Worm (Caenorhabditis elegans) whole organism, mixed stage, embryonic: ENCODE measurements around the gene ins-5.

Experiments
- ham-2 ChIP-seq: fragments of 200-800 bp; sonication (Bioruptor generic); optimal IDR thresholded peaks from 2 replicates; lab custom pipeline; 2018; ENCODE audit warnings: mild to moderate bottlenecking, missing genetic modification characterization, missing compliant biosample characterization
- nhr-76 ChIP-seq: sonication (generic microtip); optimal IDR thresholded peaks from 2 replicates; lab custom pipeline; 2017; ENCODE audit warnings: missing biosample characterization, missing genetic modification characterization
- pha-4 ChIP-seq: fragments of 150-350 bp; optimal IDR thresholded peaks from 2 replicates; lab custom pipeline; 2018; ENCODE audit warnings: missing biosample characterization, missing genetic modification reagents, missing genetic modification characterization
- sptf-1 ChIP-seq: sonication (generic microtip); optimal IDR thresholded peaks from 2 replicates; lab custom pipeline; 2017; ENCODE audit warnings: mild to moderate bottlenecking, missing genetic modification characterization, moderate library complexity, missing compliant biosample characterization
- tbx-8 ChIP-seq: fragments of 200-800 bp; sonication (Bioruptor generic); optimal IDR thresholded peaks from 2 replicates; lab custom pipeline; 2018; ENCODE audit warnings: mild to moderate bottlenecking, missing genetic modification characterization, moderate library complexity, missing compliant biosample characterization

DNA sequence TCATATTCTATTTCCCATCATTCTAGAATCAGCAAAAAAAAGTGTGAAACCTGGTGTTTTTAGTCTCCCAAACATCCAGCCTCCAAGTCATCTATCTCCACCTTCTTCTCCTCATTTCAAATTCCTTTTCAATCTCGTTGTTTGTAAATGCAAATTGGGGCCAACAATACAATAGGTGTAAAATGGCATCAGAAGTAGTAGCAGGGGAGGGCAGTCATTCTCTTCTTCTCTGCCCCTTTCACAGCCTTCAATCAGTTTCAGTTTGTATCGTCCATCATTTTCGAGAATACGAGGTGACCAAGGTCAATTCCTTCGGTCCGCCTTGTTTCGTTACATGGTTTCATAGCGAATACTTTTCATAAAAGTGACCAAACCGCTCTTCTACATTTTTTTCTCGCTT lies 28.1 kb upstream of the ins-5 start, which contains the start of gene B0034.4:
- no peak for TF ChIP-seq sptf-1 (tag; lab: Kevin White, UChicago)
- no peak for TF ChIP-seq pha-4 (tag; lab: Kevin White, UChicago)
- TF ChIP-seq ham-2 (GFP tag; lab: Kevin White, UChicago) = no peak
- TF ChIP-seq tbx-8 = no peak
- no peak for TF ChIP-seq nhr-76
